Fruit fly (Drosophila melanogaster): Measurements from ENCODE around the gene CG7829.

CG7829 gene

DNA sequence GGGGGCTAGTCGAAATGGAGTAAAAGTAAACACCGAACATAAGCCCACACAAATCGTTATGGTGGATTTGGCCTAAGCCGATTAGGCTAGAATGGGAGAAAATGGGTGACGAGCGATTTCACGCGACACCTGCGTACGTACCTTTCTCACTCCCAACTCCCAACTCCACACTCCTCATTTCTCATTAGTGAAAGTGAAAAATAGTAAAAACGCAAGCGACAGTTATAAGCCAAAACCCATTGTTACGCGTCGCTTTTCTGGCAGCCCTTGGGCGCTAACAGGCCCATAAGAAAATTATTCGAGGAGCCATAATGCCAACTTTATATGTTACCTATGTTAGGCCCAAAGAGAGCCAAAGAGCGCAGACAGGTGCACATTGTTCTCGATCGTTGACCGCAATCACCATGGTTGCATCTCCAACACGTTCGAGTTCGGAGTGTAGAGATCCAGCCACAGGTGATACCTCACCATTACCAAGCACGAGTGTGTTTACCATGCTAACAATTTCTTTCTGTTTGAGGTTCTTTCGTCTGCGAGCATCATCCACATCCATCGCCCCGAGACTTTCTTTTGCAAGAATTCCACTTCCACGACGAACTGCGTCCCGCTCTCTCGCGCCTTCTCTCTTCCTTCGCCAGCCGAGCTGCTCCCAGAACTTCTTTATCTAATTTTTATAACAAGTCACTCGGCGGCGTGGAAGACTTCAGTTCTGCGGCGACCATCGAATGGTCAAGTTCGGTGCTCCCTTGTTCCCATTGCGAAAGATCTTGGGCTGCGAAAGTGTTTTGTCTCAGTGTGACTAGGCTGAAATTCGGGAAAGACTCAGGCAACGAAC is 1.1 kb upstream of the CG7829 start, which contains the start of gene neo (continued):
- TF ChIP-seq Trl (optimal IDR thresholded peaks at IDR 0.05) = peak in 1 of 2 experiments; percentile 52
- TF ChIP-seq Trl (GFP tag; optimal IDR thresholded peaks at IDR 0.05) = no peak
- no peak for TF ChIP-seq TFAM (GFP tag; optimal IDR thresholded peaks at IDR 0.05)
- TF ChIP-seq psq (GFP tag; optimal IDR thresholded peaks at IDR 0.05) = no peak
- no peak for TF ChIP-seq fd3F (GFP tag; optimal IDR thresholded peaks at IDR 0.05)
- no peak for TF ChIP-seq Xrp1 (GFP tag; IDR thresholded peaks at IDR 0.05)
- TF ChIP-seq CG31441 (GFP tag; IDR thresholded peaks at IDR 0.05) = no peak
- no peak for TF ChIP-seq ttk (GFP tag; IDR thresholded peaks at IDR 0.05)
- no peak for TF ChIP-seq Max (GFP tag; optimal IDR thresholded peaks at IDR 0.05)
- TF ChIP-seq CG7928 (GFP tag; optimal IDR thresholded peaks at IDR 0.05) = no peak
- TF ChIP-seq ci (GFP tag; IDR thresholded peaks at IDR 0.05) = no peak
- TF ChIP-seq CG14667 (GFP tag; IDR thresholded peaks at IDR 0.05) = no peak
- TF ChIP-seq CG8388 (GFP tag; optimal IDR thresholded peaks at IDR 0.05) = no peak
- no peak for TF ChIP-seq sisA (GFP tag; IDR thresholded peaks at IDR 0.05)
- no peak for TF ChIP-seq Awh (GFP tag; IDR thresholded peaks at IDR 0.05)
- TF ChIP-seq CG33213 (GFP tag; optimal IDR thresholded peaks at IDR 0.05) = no peak
- TF ChIP-seq gt (GFP tag; IDR thresholded peaks at IDR 0.05) = no peak
- no peak for TF ChIP-seq ap (GFP tag; IDR thresholded peaks at IDR 0.05)
- TF ChIP-seq CG3163 (GFP tag; optimal IDR thresholded peaks at IDR 0.05) = peak; percentile 41
- TF ChIP-seq bbx (GFP tag; IDR thresholded peaks at IDR 0.05; ENCODE audit: partially characterized antibody) = no peak
- peak in 1 of 3 experiments; percentile 10 for TF ChIP-seq Stat92E (GFP tag; optimal IDR thresholded peaks at IDR 0.05)
- TF ChIP-seq tx (GFP tag; optimal IDR thresholded peaks at IDR 0.05) = no peak
- no peak for TF ChIP-seq tio (GFP tag; optimal IDR thresholded peaks at IDR 0.05)
- TF ChIP-seq CG7786 (GFP tag; optimal IDR thresholded peaks at IDR 0.05) = no peak
- no peak for TF ChIP-seq fd64A (GFP tag; optimal IDR thresholded peaks at IDR 0.05)
- TF ChIP-seq HmgD (GFP tag; optimal IDR thresholded peaks at IDR 0.05) = no peak
- no peak for TF ChIP-seq gem (tag; optimal IDR thresholded peaks at IDR 0.05)
- TF ChIP-seq CG11398 (GFP tag; optimal IDR thresholded peaks at IDR 0.05) = no peak
- TF ChIP-seq Sry-β (GFP tag; optimal IDR thresholded peaks at IDR 0.05) = no peak
- TF ChIP-seq crol (GFP tag; IDR thresholded peaks at IDR 0.05) = no peak
- TF ChIP-seq CG13287 (GFP tag; IDR thresholded peaks at IDR 0.05; ENCODE audit: partially characterized antibody) = no peak
- no peak for TF ChIP-seq HHEX (GFP tag; optimal IDR thresholded peaks at IDR 0.05)
- no peak for TF ChIP-seq insv (GFP tag; optimal IDR thresholded peaks at IDR 0.05)
- TF ChIP-seq Dad (GFP tag; optimal IDR thresholded peaks at IDR 0.05) = no peak
- TF ChIP-seq Med (GFP tag) = peak; percentile 68
- peak; percentile 97 for TF ChIP-seq Blimp-1 (GFP tag; optimal IDR thresholded peaks at IDR 0.05)
- TF ChIP-seq CG11696 (GFP tag; IDR thresholded peaks at IDR 0.05) = no peak
- no peak for TF ChIP-seq Abd-B (GFP tag; optimal IDR thresholded peaks at IDR 0.05)
- TF ChIP-seq Hr78 (GFP tag; optimal IDR thresholded peaks at IDR 0.05) = no peak
- no peak for TF ChIP-seq rib (GFP tag; IDR thresholded peaks at IDR 0.05)
- no peak for TF ChIP-seq Vsx1 (GFP tag; optimal IDR thresholded peaks at IDR 0.05)
- no peak for TF ChIP-seq ssp (GFP tag; IDR thresholded peaks at IDR 0.05)
- no peak for TF ChIP-seq HLH54F (GFP tag; optimal IDR thresholded peaks at IDR 0.05)
- TF ChIP-seq sc (optimal IDR thresholded peaks at IDR 0.05) = no peak
- TF ChIP-seq sc (GFP tag; optimal IDR thresholded peaks at IDR 0.05) = no peak
- TF ChIP-seq CG17568 (GFP tag; optimal IDR thresholded peaks at IDR 0.05) = no peak
- no peak for TF ChIP-seq Nf-YC (tag; optimal IDR thresholded peaks at IDR 0.05)
- no peak for TF ChIP-seq Dip2 (GFP tag; IDR thresholded peaks at IDR 0.05)
- TF ChIP-seq CG30020 (tag; optimal IDR thresholded peaks at IDR 0.05) = no peak
- TF ChIP-seq otp (GFP tag; IDR thresholded peaks at IDR 0.05) = no peak
- no peak for TF ChIP-seq hth (optimal IDR thresholded peaks at IDR 0.05)

All from whole organism, embryonic.